Worm (Caenorhabditis elegans) whole organism, L4/young adult: Measurements from ENCODE around the gene glp-1.

Source experiments
- W03F9.2 ChIP-seq: fragments of 150-350 bp; optimal IDR thresholded peaks from 2 replicates; lab custom pipeline; 2014; ENCODE audit warnings: missing biosample characterization, missing genetic modification characterization
- dao-5 ChIP-seq: sonication (generic microtip); optimal IDR thresholded peaks from 2 replicates; lab custom pipeline; 2016; ENCODE audit warnings: missing genotype, missing genetic modification characterization, moderate library complexity, missing compliant biosample characterization
- him-1 ChIP-seq: sonication (generic microtip); optimal IDR thresholded peaks from 2 replicates; lab custom pipeline; 2016; ENCODE audit warnings: missing genotype, missing genetic modification reagents, missing genetic modification characterization, missing compliant biosample characterization

- no peak for TF ChIP-seq W03F9.2 (tag; lab: Kevin White, UChicago)
- TF ChIP-seq him-1 (tag; lab: Kevin White, UChicago), result no peak
- TF ChIP-seq dao-5 (tag; lab: Kevin White, UChicago), result no peak
These were observed 27.0 kb downstream of the glp-1 start, which contains the start of gene ced-11 for ce11 chrIII:9118921-9119606.
